Fruit fly (Drosophila melanogaster): ENCODE data around the gene CG9150.

- no peak for TF ChIP-seq Jra (GFP tag; optimal IDR thresholded peaks at IDR 0.05)
- no peak for TF ChIP-seq Hnf4 (GFP tag; optimal IDR thresholded peaks at IDR 0.05)
- TF ChIP-seq fru (GFP tag; optimal IDR thresholded peaks at IDR 0.05) = no peak
- TF ChIP-seq HLH106 (tag; optimal IDR thresholded peaks at IDR 0.05) = no peak
- TF ChIP-seq ey (GFP tag; optimal IDR thresholded peaks at IDR 0.05) = no peak
- TF ChIP-seq GATAd (GFP tag; optimal IDR thresholded peaks at IDR 0.05) = no peak
- no peak for TF ChIP-seq br (GFP tag; optimal IDR thresholded peaks at IDR 0.05)
- TF ChIP-seq Abd-B (GFP tag; optimal IDR thresholded peaks at IDR 0.05) = no peak
- no peak for TF ChIP-seq psq (GFP tag; optimal IDR thresholded peaks at IDR 0.05)
- TF ChIP-seq Rel (GFP tag; optimal IDR thresholded peaks at IDR 0.05) = no peak
- no peak for TF ChIP-seq Rel (tag; optimal IDR thresholded peaks at IDR 0.05)
Observed at dm6 chr2L:6053874-6054469, 14.4 kb downstream of the CG9150 start, which contains the start of gene CG13995.

Data from whole organism, wandering third instar larva.